Worm (Caenorhabditis elegans): ENCODE results near the gene mbr-1.

mbr-1 gene

DNA sequence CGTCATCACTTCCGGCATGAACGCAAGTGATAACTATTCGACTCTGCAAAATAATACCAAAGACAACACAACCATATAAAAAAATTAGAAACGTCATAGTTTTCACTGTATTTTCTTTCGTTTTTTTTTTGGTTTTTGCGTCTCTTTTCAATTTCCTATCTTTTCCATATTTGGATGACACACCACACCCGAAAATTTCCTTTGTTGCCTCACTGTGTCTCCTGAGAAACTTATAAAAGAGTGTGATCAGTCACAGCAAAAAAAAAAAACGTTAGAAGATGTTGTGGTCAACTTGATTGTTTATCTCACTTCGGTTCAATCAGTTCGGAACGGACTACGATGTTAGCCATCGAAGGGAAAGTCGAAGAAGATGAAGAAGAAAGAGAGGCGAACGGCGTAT lies 32.1 kb downstream of the mbr-1 start:
- TF ChIP-seq lin-15B (tag; optimal IDR thresholded peaks at IDR 0.05) (no peak), nhr-85 (tag) (peak; percentile 85), blmp-1 (tag; optimal IDR thresholded peaks at IDR 0.05) (peak; percentile 85), snu-23 (GFP tag; optimal IDR thresholded peaks at IDR 0.05) (peak; percentile 22), lin-35 (GFP tag; optimal IDR thresholded peaks at IDR 0.05) (peak in 1 of 2 experiments; percentile 44), aly-2 (tag; optimal IDR thresholded peaks at IDR 0.05) (no peak), nhr-20 (tag; optimal IDR thresholded peaks at IDR 0.05) (peak; percentile 26), lin-14 (GFP tag; optimal IDR thresholded peaks at IDR 0.05) (peak; percentile 67), mep-1 (tag; optimal IDR thresholded peaks at IDR 0.05) (peak; percentile 50)

DNA sequence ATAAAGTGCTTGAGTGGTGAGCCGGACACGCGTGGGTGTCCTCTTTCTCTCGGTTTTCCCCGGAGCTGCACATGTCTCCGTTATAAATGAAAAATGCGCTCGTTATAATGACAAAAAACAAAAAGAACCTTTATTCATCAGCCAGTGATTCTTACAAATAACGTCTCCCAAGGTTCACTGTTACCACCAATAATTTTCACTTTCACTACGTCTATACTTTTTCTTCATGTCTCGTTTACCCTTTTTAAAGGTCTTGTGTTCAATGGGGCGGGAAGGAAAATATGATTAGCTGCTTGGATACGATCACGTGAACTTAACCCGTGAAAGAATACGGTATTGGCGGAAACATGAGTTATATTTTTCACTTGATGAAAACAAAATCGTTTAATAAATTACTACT lies 33.5 kb downstream of the mbr-1 start:
- TF ChIP-seq ama-1 (optimal IDR thresholded peaks at IDR 0.05) (no peak), sox-4 (tag; optimal IDR thresholded peaks at IDR 0.05) (no peak), snu-23 (GFP tag; optimal IDR thresholded peaks at IDR 0.05) (peak; percentile 50), mdl-1 (tag; optimal IDR thresholded peaks at IDR 0.05) (peak in 1 of 2 experiments; percentile 31), lin-13 (GFP tag; optimal IDR thresholded peaks at IDR 0.05) (no peak), egl-27 (tag; optimal IDR thresholded peaks at IDR 0.05) (no peak), dsc-1 (tag; optimal IDR thresholded peaks at IDR 0.05) (no peak), pag-3 (tag; optimal IDR thresholded peaks at IDR 0.05; ENCODE audit: borderline replicate concordance, insufficient read depth) (no peak), nhr-28 (tag; optimal IDR thresholded peaks at IDR 0.05) (no peak), snpc-4 (tag; optimal IDR thresholded peaks at IDR 0.05) (no peak), swsn-7 (tag; optimal IDR thresholded peaks at IDR 0.05) (no peak), isw-1 (GFP tag; IDR thresholded peaks at IDR 0.05) (no peak), ztf-11 (tag; optimal IDR thresholded peaks at IDR 0.05) (no peak), mep-1 (tag; optimal IDR thresholded peaks at IDR 0.05) (no peak), grh-1 (GFP tag; IDR thresholded peaks at IDR 0.05) (no peak; the same call in 1 of the 2 replicates), nhr-77 (tag; optimal IDR thresholded peaks at IDR 0.05) (no peak), ets-5 (GFP tag; IDR thresholded peaks at IDR 0.05) (no peak), nhr-76 (tag; optimal IDR thresholded peaks at IDR 0.05) (no peak), skn-1 (tag; optimal IDR thresholded peaks at IDR 0.05) (no peak), hpl-2 (GFP tag; optimal IDR thresholded peaks at IDR 0.05) (no peak), nhr-47 (tag; optimal IDR thresholded peaks at IDR 0.05) (no peak), elt-2 (tag; optimal IDR thresholded peaks at IDR 0.05) (peak; percentile 8), aha-1 (tag; optimal IDR thresholded peaks at IDR 0.05) (no peak), nhr-85 (tag) (peak; percentile 91), fkh-10 (GFP tag; optimal IDR thresholded peaks at IDR 0.05) (no peak), Y116A8C.19 (tag; optimal IDR thresholded peaks at IDR 0.05; ENCODE audit: borderline replicate concordance) (no peak), unc-130 (tag; optimal IDR thresholded peaks at IDR 0.05) (peak; percentile 70), lir-3 (tag; optimal IDR thresholded peaks at IDR 0.05; ENCODE audit: poor library complexity) (no peak), fkh-4 (tag; optimal IDR thresholded peaks at IDR 0.05; ENCODE audit: borderline replicate concordance) (no peak), nhr-237 (tag; optimal IDR thresholded peaks at IDR 0.05) (no peak), ces-1 (GFP tag; optimal IDR thresholded peaks at IDR 0.05) (no peak), unc-30 (tag; optimal IDR thresholded peaks at IDR 0.05) (no peak), nhr-20 (tag; optimal IDR thresholded peaks at IDR 0.05) (peak; percentile 75), fos-1 (tag; optimal IDR thresholded peaks at IDR 0.05) (no peak), nhr-90 (tag; optimal IDR thresholded peaks at IDR 0.05; ENCODE audit: poor library complexity) (peak; percentile 65), rnt-1 (tag; optimal IDR thresholded peaks at IDR 0.05) (no peak), hlh-4 (tag; optimal IDR thresholded peaks at IDR 0.05) (no peak), ceh-82 (tag; optimal IDR thresholded peaks at IDR 0.05) (no peak), hlh-17 (GFP tag; optimal IDR thresholded peaks at IDR 0.05; ENCODE audit: borderline replicate concordance) (no peak), fkh-8 (tag; optimal IDR thresholded peaks at IDR 0.05) (no peak), irx-1 (tag; optimal IDR thresholded peaks at IDR 0.05) (no peak), nhr-19 (GFP tag; conservative IDR thresholded peaks at IDR 0.05) (no peak; the same call in 1 of the 2 replicates), jun-1 (tag; optimal IDR thresholded peaks at IDR 0.05) (no peak), tlp-1 (tag; optimal IDR thresholded peaks at IDR 0.05) (no peak), ceh-63 (GFP tag; optimal IDR thresholded peaks at IDR 0.05) (no peak), C04F5.9 (tag; optimal IDR thresholded peaks at IDR 0.05) (no peak), sptf-1 (tag; optimal IDR thresholded peaks at IDR 0.05) (no peak)
